Worm (Caenorhabditis elegans): ENCODE measurements around the gene C50F4.9.

ce11 chrV:9485508-9485907 lies 38.5 kb downstream of the C50F4.9 start:
- TF ChIP-seq aly-2 (tag; optimal IDR thresholded peaks at IDR 0.05) (no peak), ama-1 (optimal IDR thresholded peaks at IDR 0.05) (no peak), sma-3 (GFP tag; optimal IDR thresholded peaks at IDR 0.05) (no peak), nhr-237 (tag; optimal IDR thresholded peaks at IDR 0.05) (no peak), alr-1 (tag; optimal IDR thresholded peaks at IDR 0.05) (no peak), egl-27 (tag; optimal IDR thresholded peaks at IDR 0.05) (no peak), skn-1 (tag; optimal IDR thresholded peaks at IDR 0.05) (no peak), elt-1 (tag; optimal IDR thresholded peaks at IDR 0.05) (no peak), nhr-11 (tag; optimal IDR thresholded peaks at IDR 0.05) (no peak), sma-9 (GFP tag; optimal IDR thresholded peaks at IDR 0.05) (no peak), sma-9 (tag; optimal IDR thresholded peaks at IDR 0.05) (no peak), nhr-10 (tag; optimal IDR thresholded peaks at IDR 0.05) (no peak)

Measured in whole organism, L2 larva.